Fruit fly (Drosophila melanogaster) whole organism, embryonic: ENCODE results near the gene CG6788.

ENCODE experiments used
- BtbVII ChIP-seq: fragments of 200-800 bp; sonication (Bioruptor generic); optimal IDR thresholded peaks from 3 replicates; lab custom pipeline; 2017; ENCODE audit warnings: missing biosample characterization, mild to moderate bottlenecking, missing genetic modification characterization
- CG10462 ChIP-seq: fragments of 200-800 bp; sonication (Bioruptor generic); optimal IDR thresholded peaks from 2 replicates; lab custom pipeline; 2016; ENCODE audit warnings: missing biosample characterization, missing genetic modification characterization
- CG10959 ChIP-seq: fragments of 200-800 bp; sonication (Bioruptor generic); IDR thresholded peaks from 2 replicates; pipeline ENCODE4 v1.3.6; 2022; ENCODE audit warnings: missing biosample characterization, missing genetic modification characterization
- CG11085 ChIP-seq: fragments of 200-800 bp; sonication (Bioruptor generic); IDR thresholded peaks from 2 replicates; pipeline ENCODE4 v1.3.6; 2022; ENCODE audit warnings: missing biosample characterization, missing genetic modification characterization
- CG11696 ChIP-seq: fragments of 200-800 bp; sonication (Bioruptor generic); IDR thresholded peaks from 2 replicates; pipeline ENCODE4 v1.3.6; 2022; ENCODE audit warnings: missing biosample characterization, missing genetic modification characterization
- CG12071 ChIP-seq: fragments of 200-800 bp; sonication (Bioruptor generic); optimal IDR thresholded peaks from 3 replicates; lab custom pipeline; 2018; ENCODE audit warnings: missing biosample characterization, mild to moderate bottlenecking, missing genetic modification characterization
- CG12219 ChIP-seq: fragments of 200-800 bp; sonication (Bioruptor generic); optimal IDR thresholded peaks from 3 replicates; lab custom pipeline; 2018; ENCODE audit warnings: missing biosample characterization, mild to moderate bottlenecking, missing genetic modification characterization
- CG13296 ChIP-seq: fragments of 200-800 bp; sonication (Bioruptor generic); optimal IDR thresholded peaks from 3 replicates; lab custom pipeline; 2018; ENCODE audit warnings: missing biosample characterization, mild to moderate bottlenecking, missing genetic modification characterization
- CG13624 ChIP-seq: fragments of 200-800 bp; sonication (Bioruptor generic); optimal IDR thresholded peaks from 2 replicates; lab custom pipeline; 2016; ENCODE audit warnings: missing biosample characterization, missing genetic modification characterization
- CG15011 ChIP-seq: fragments of 200-800 bp; sonication (Bioruptor generic); optimal IDR thresholded peaks from 3 replicates; lab custom pipeline; 2018; ENCODE audit warnings: missing biosample characterization, mild to moderate bottlenecking, missing genetic modification characterization
- CG15073 ChIP-seq: fragments of 200-800 bp; sonication (Bioruptor generic); optimal IDR thresholded peaks from 2 replicates; lab custom pipeline; 2016; ENCODE audit warnings: missing biosample characterization, missing genetic modification characterization
- CG1529 ChIP-seq: fragments of 200-800 bp; sonication (Bioruptor generic); optimal IDR thresholded peaks from 3 replicates; lab custom pipeline; 2018; ENCODE audit warnings: missing biosample characterization, missing genetic modification characterization
- CG16779 ChIP-seq: fragments of 200-800 bp; sonication (Bioruptor generic); IDR thresholded peaks from 2 replicates; pipeline ENCODE4 v1.3.6; 2022; ENCODE audit warnings: missing biosample characterization, missing genetic modification characterization
- CG17359 ChIP-seq: fragments of 200-800 bp; sonication (Bioruptor generic); optimal IDR thresholded peaks from 3 replicates; lab custom pipeline; 2018; ENCODE audit warnings: missing biosample characterization, mild to moderate bottlenecking, missing genetic modification characterization, moderate library complexity
- CG17612 ChIP-seq: fragments of 200-800 bp; sonication (Bioruptor generic); IDR thresholded peaks from 2 replicates; pipeline ENCODE4 v1.3.6; 2022; ENCODE audit warnings: missing biosample characterization, missing genetic modification characterization
- CG18599 ChIP-seq: fragments of 200-800 bp; sonication (Bioruptor generic); optimal IDR thresholded peaks from 3 replicates; lab custom pipeline; 2017; ENCODE audit warnings: missing biosample characterization, missing genetic modification characterization, mild to moderate bottlenecking, moderate library complexity, missing genetic modification reagents
- CG31224 ChIP-seq: fragments of 200-800 bp; sonication (Bioruptor generic); IDR thresholded peaks from 2 replicates; pipeline ENCODE4 v1.3.6; 2022; ENCODE audit warnings: missing biosample characterization, missing genetic modification characterization
- CG3838 ChIP-seq: fragments of 200-800 bp; sonication (Bioruptor generic); optimal IDR thresholded peaks from 3 replicates; lab custom pipeline; 2016; ENCODE audit warnings: missing biosample characterization, missing genetic modification characterization
- CG4404 ChIP-seq: fragments of 200-800 bp; sonication (Bioruptor generic); IDR thresholded peaks from 2 replicates; pipeline ENCODE4 v1.3.6; 2022; ENCODE audit warnings: missing biosample characterization, missing genetic modification characterization
- CG5953 ChIP-seq: fragments of 200-800 bp; sonication (Bioruptor generic); IDR thresholded peaks from 2 replicates; pipeline ENCODE4 v1.3.6; 2022; ENCODE audit warnings: missing biosample characterization, missing genetic modification characterization
- CG6272 ChIP-seq: fragments of 200-800 bp; sonication (Bioruptor generic); IDR thresholded peaks from 2 replicates; pipeline ENCODE4 v1.3.6; 2022; ENCODE audit warnings: missing biosample characterization, missing genetic modification characterization
- CG8290 ChIP-seq, 3 experiments: fragments of 200-800 bp; sonication (Bioruptor generic); optimal IDR thresholded peaks; 2 replicates each; lab custom pipeline; 2016 to 2019; ENCODE audit warnings: missing biosample characterization in 3 of 3, missing genetic modification characterization in 3 of 3, mild to moderate bottlenecking in 2 of 3, moderate library complexity in 1 of 3
- CG8359 ChIP-seq: fragments of 200-800 bp; sonication (Bioruptor generic); optimal IDR thresholded peaks from 2 replicates; lab custom pipeline; 2017; ENCODE audit warnings: missing biosample characterization, mild to moderate bottlenecking, missing genetic modification characterization, borderline replicate concordance
- CG9437 ChIP-seq: fragments of 200-800 bp; sonication (Bioruptor generic); optimal IDR thresholded peaks from 2 replicates; lab custom pipeline; 2018; ENCODE audit warnings: missing biosample characterization, mild to moderate bottlenecking, missing genetic modification characterization
- CrebB ChIP-seq: fragments of 200-800 bp; sonication (Bioruptor generic); optimal IDR thresholded peaks from 3 replicates; lab custom pipeline; 2018; ENCODE audit warnings: missing biosample characterization, mild to moderate bottlenecking, missing genetic modification characterization
- D19B ChIP-seq: fragments of 200-800 bp; sonication (Bioruptor generic); optimal IDR thresholded peaks from 2 replicates; lab custom pipeline; 2017; ENCODE audit warnings: missing biosample characterization, mild to moderate bottlenecking, missing genetic modification characterization
- Dbx ChIP-seq: fragments of 200-800 bp; sonication (Bioruptor generic); IDR thresholded peaks from 3 replicates; pipeline ENCODE4 v1.3.6; 2022; ENCODE audit warnings: missing biosample characterization, missing genetic modification characterization
- Dp ChIP-seq: fragments of 200-800 bp; sonication (Bioruptor generic); optimal IDR thresholded peaks from 2 replicates; lab custom pipeline; 2018; ENCODE audit warnings: missing biosample characterization, mild to moderate bottlenecking, missing genetic modification characterization, moderate library complexity
- E2f2 ChIP-seq: fragments of 200-800 bp; sonication (Bioruptor generic); IDR thresholded peaks from 2 replicates; pipeline ENCODE4 v1.3.6; 2022; ENCODE audit warnings: missing biosample characterization, missing genetic modification characterization
- Opbp ChIP-seq: fragments of 200-800 bp; sonication (Bioruptor generic); IDR thresholded peaks from 3 replicates; pipeline ENCODE4 v1.3.6; 2022; ENCODE audit warnings: missing biosample characterization, missing genetic modification characterization; ENCODE audit not compliant: partially characterized antibody
- Spps ChIP-seq: fragments of 200-800 bp; sonication (Bioruptor generic); optimal IDR thresholded peaks from 2 replicates; lab custom pipeline; 2018; ENCODE audit warnings: missing biosample characterization, mild to moderate bottlenecking, missing genetic modification characterization
- Usf ChIP-seq: fragments of 200-800 bp; sonication (Bioruptor generic); optimal IDR thresholded peaks from 2 replicates; lab custom pipeline; 2017; ENCODE audit warnings: missing genotype, missing biosample characterization, missing genetic modification characterization
- aop ChIP-seq: fragments of 200-800 bp; sonication (Bioruptor generic); IDR thresholded peaks from 2 replicates; pipeline ENCODE4 v1.3.6; 2022; ENCODE audit warnings: missing biosample characterization, missing genetic modification characterization
- az2 ChIP-seq: fragments of 200-800 bp; sonication (Bioruptor generic); optimal IDR thresholded peaks from 3 replicates; lab custom pipeline; 2016; ENCODE audit warnings: missing biosample characterization, missing genetic modification characterization
- cg ChIP-seq: fragments of 200-800 bp; sonication (Bioruptor generic); optimal IDR thresholded peaks from 3 replicates; lab custom pipeline; 2019; ENCODE audit warnings: missing biosample characterization, mild to moderate bottlenecking, missing genetic modification characterization, moderate library complexity
- fu2 ChIP-seq: fragments of 200-800 bp; sonication (Bioruptor generic); optimal IDR thresholded peaks from 2 replicates; lab custom pipeline; 2016; ENCODE audit warnings: missing biosample characterization, missing genetic modification characterization
- gcm ChIP-seq: fragments of 200-800 bp; sonication (Bioruptor generic); optimal IDR thresholded peaks from 2 replicates; lab custom pipeline; 2019; ENCODE audit warnings: missing biosample characterization, mild to moderate bottlenecking, missing genetic modification characterization, moderate library complexity
- hb ChIP-seq: fragments of 200-800 bp; sonication (Bioruptor generic); IDR thresholded peaks from 3 replicates; pipeline ENCODE4 v1.3.6; 2022; ENCODE audit warnings: missing biosample characterization, missing genetic modification characterization; ENCODE audit not compliant: partially characterized antibody
- knrl ChIP-seq: fragments of 200-800 bp; sonication (Bioruptor generic); IDR thresholded peaks from 3 replicates; pipeline ENCODE4 v1.3.6; 2022; ENCODE audit warnings: missing biosample characterization, missing genetic modification characterization; ENCODE audit not compliant: partially characterized antibody
- ranshi ChIP-seq: fragments of 200-800 bp; sonication (Bioruptor generic); IDR thresholded peaks from 2 replicates; pipeline ENCODE4 v1.3.6; 2022; ENCODE audit warnings: missing biosample characterization, missing genetic modification characterization
- row ChIP-seq: fragments of 200-800 bp; sonication (Bioruptor generic); IDR thresholded peaks from 3 replicates; pipeline ENCODE4 v1.3.6; 2022; ENCODE audit warnings: missing biosample characterization, missing genetic modification characterization
- sd ChIP-seq: fragments of 200-800 bp; sonication (Bioruptor generic); optimal IDR thresholded peaks from 3 replicates; lab custom pipeline; 2018; ENCODE audit warnings: missing biosample characterization, mild to moderate bottlenecking, missing genetic modification characterization, moderate library complexity
- sisA ChIP-seq: fragments of 200-800 bp; sonication (Bioruptor generic); IDR thresholded peaks from 2 replicates; pipeline ENCODE4 v1.3.6; 2022; ENCODE audit warnings: missing biosample characterization, missing genetic modification characterization
- slou ChIP-seq: fragments of 200-800 bp; sonication (Bioruptor generic); optimal IDR thresholded peaks from 3 replicates; lab custom pipeline; 2016; ENCODE audit warnings: missing biosample characterization, missing genetic modification characterization
- sob ChIP-seq: fragments of 200-800 bp; sonication (Bioruptor generic); IDR thresholded peaks from 2 replicates; pipeline ENCODE4 v1.3.6; 2022; ENCODE audit warnings: missing biosample characterization, missing genetic modification characterization
- sqz ChIP-seq: fragments of 200-800 bp; sonication (Bioruptor generic); optimal IDR thresholded peaks from 3 replicates; lab custom pipeline; 2018; ENCODE audit warnings: missing biosample characterization, mild to moderate bottlenecking, missing genetic modification characterization
- tna ChIP-seq: fragments of 200-800 bp; sonication (Bioruptor generic); IDR thresholded peaks from 2 replicates; pipeline ENCODE4 v1.3.6; 2022; ENCODE audit warnings: missing biosample characterization, missing genetic modification characterization; ENCODE audit not compliant: partially characterized antibody
- wor ChIP-seq: fragments of 200-800 bp; sonication (Bioruptor generic); IDR thresholded peaks from 2 replicates; pipeline ENCODE4 v1.3.6; 2022; ENCODE audit warnings: missing biosample characterization, missing genetic modification characterization
- zen ChIP-seq: fragments of 200-800 bp; sonication (Bioruptor generic); optimal IDR thresholded peaks from 3 replicates; lab custom pipeline; 2018; ENCODE audit warnings: missing biosample characterization, mild to moderate bottlenecking, missing genetic modification characterization, moderate library complexity
- zfh1 ChIP-seq: fragments of 200-800 bp; sonication (Bioruptor generic); IDR thresholded peaks from 3 replicates; pipeline ENCODE4 v1.3.6; 2022; ENCODE audit warnings: missing biosample characterization, missing genetic modification characterization

The CG6788 gene

dm6 chrX:17844623-17845022 lies 43.4 kb upstream of the CG6788 start, which contains the start of the genes CG8142 and Ucp4A (continued):
- peak; percentile 91 for TF ChIP-seq CG13296 (GFP tag; lab: Kevin White, UChicago)
- peak; percentile 58 for TF ChIP-seq CG3838 (GFP tag; lab: Kevin White, UChicago)
- peak; percentile 23 for TF ChIP-seq CG12071 (GFP tag; lab: Kevin White, UChicago)
- peak; percentile 53 for TF ChIP-seq CG8359 (GFP tag; lab: Kevin White, UChicago)
- peak; percentile 91 for TF ChIP-seq zen (tag; lab: Kevin White, UChicago)
- peak; percentile 72 for TF ChIP-seq CG11696
- TF ChIP-seq Opbp (GFP tag; lab: Robert Waterston, UW): 0 out of 3 replicates have a peak, but pooled peaks have one; percentile 14
- peak; percentile 88 for TF ChIP-seq CG31224 (GFP tag; lab: Robert Waterston, UW)
- TF ChIP-seq CG8290 (GFP tag; optimal IDR thresholded peaks at IDR 0.05; lab: Kevin White, UChicago): peak; percentile 69
- peak in 1 of 2 experiments; percentile 5 for TF ChIP-seq CG8290 (tag; optimal IDR thresholded peaks at IDR 0.05; lab: Kevin White, UChicago)
- TF ChIP-seq CG13624 (GFP tag; lab: Kevin White, UChicago): peak; percentile 48
- TF ChIP-seq sd (tag; lab: Kevin White, UChicago): peak; percentile 61
- TF ChIP-seq wor (GFP tag; lab: Robert Waterston, UW): peak; percentile 95
- peak; percentile 96 for TF ChIP-seq CG6272 (GFP tag; lab: Robert Waterston, UW)
- peak; percentile 86 for TF ChIP-seq CG10462 (GFP tag; lab: Kevin White, UChicago)
- TF ChIP-seq CG12219 (GFP tag; lab: Kevin White, UChicago): peak; percentile 64
- peak; percentile 27 for TF ChIP-seq fu2
- TF ChIP-seq tna (GFP tag; lab: Robert Waterston, UW): no peak
- peak; percentile 53 for TF ChIP-seq CG15073 (GFP tag; lab: Kevin White, UChicago)
- peak; percentile 96 for TF ChIP-seq zfh1 (GFP tag; lab: Robert Waterston, UW)
- TF ChIP-seq Usf: peak; percentile 83
- TF ChIP-seq row (GFP tag; lab: Robert Waterston, UW): peak; percentile 99
- peak; percentile 96 for TF ChIP-seq ranshi (GFP tag; lab: Robert Waterston, UW)
- peak; percentile 93 for TF ChIP-seq CG18599 (GFP tag; lab: Kevin White, UChicago)
- peak; percentile 53; the same call in 2 of the 3 replicates for TF ChIP-seq knrl (GFP tag; lab: Robert Waterston, UW)
- TF ChIP-seq CG15011 (GFP tag; lab: Kevin White, UChicago): peak; percentile 82
- peak; percentile 96 for TF ChIP-seq sob
- TF ChIP-seq CG5953: peak; percentile 80
- TF ChIP-seq CrebB (tag; lab: Kevin White, UChicago): peak; percentile 66
- peak; percentile 92; the same call in 2 of the 3 replicates for TF ChIP-seq Dbx (GFP tag; lab: Robert Waterston, UW)
- TF ChIP-seq CG4404 (GFP tag; lab: Robert Waterston, UW): peak; percentile 95
- peak; percentile 82 for TF ChIP-seq Spps (tag; lab: Kevin White, UChicago)
- peak; percentile 84 for TF ChIP-seq slou (GFP tag; lab: Kevin White, UChicago)
- peak; percentile 66 for TF ChIP-seq CG1529
- no peak for TF ChIP-seq hb (GFP tag; lab: Robert Waterston, UW)
- peak; percentile 65; the same call in 1 of the 2 replicates for TF ChIP-seq aop
- TF ChIP-seq Dp: peak; percentile 71
- TF ChIP-seq sisA: peak; percentile 95
- no peak for TF ChIP-seq cg (GFP tag; lab: Kevin White, UChicago)
- TF ChIP-seq CG11085 (GFP tag; lab: Robert Waterston, UW): peak; percentile 96
- peak; percentile 77 for TF ChIP-seq CG9437 (GFP tag; lab: Kevin White, UChicago)
- TF ChIP-seq BtbVII (GFP tag; lab: Kevin White, UChicago): peak; percentile 86
- peak; percentile 90 for TF ChIP-seq sqz (GFP tag; lab: Kevin White, UChicago)
- peak; percentile 84 for TF ChIP-seq gcm (GFP tag; lab: Kevin White, UChicago)
- TF ChIP-seq CG16779 (GFP tag; lab: Robert Waterston, UW): peak; percentile 86
- TF ChIP-seq CG17612: peak; percentile 79
- TF ChIP-seq D19B (GFP tag; lab: Kevin White, UChicago): peak; percentile 76
- TF ChIP-seq E2f2: peak; percentile 86
- TF ChIP-seq CG10959 (GFP tag; lab: Robert Waterston, UW): peak; percentile 89
- TF ChIP-seq az2: peak; percentile 90
- TF ChIP-seq CG17359: peak; percentile 93
